Fruit fly (Drosophila melanogaster) whole organism, embryonic: ENCODE data around the gene eIF1.

Source experiments
- B-H2 ChIP-seq: fragments of 200-800 bp; sonication (Bioruptor generic); optimal IDR thresholded peaks from 2 replicates; lab custom pipeline; 2018; ENCODE audit warnings: missing biosample characterization, mild to moderate bottlenecking, missing genetic modification characterization
- CG10543 ChIP-seq: fragments of 200-800 bp; sonication (Bioruptor generic); optimal IDR thresholded peaks from 3 replicates; lab custom pipeline; 2017; ENCODE audit warnings: missing biosample characterization, mild to moderate bottlenecking, missing genetic modification characterization, moderate library complexity
- CG11456 ChIP-seq: fragments of 200-800 bp; sonication (Bioruptor generic); IDR thresholded peaks from 3 replicates; pipeline ENCODE4 v1.3.6; 2022; ENCODE audit warnings: missing biosample characterization, missing genetic modification characterization
- CG11696 ChIP-seq: fragments of 200-800 bp; sonication (Bioruptor generic); IDR thresholded peaks from 2 replicates; pipeline ENCODE4 v1.3.6; 2022; ENCODE audit warnings: missing biosample characterization, missing genetic modification characterization
- CG1233 ChIP-seq: fragments of 200-800 bp; sonication (Bioruptor generic); optimal IDR thresholded peaks from 4 replicates; lab custom pipeline; 2018; ENCODE audit warnings: missing biosample characterization, mild to moderate bottlenecking, missing genetic modification characterization
- CG12659 ChIP-seq: fragments of 200-800 bp; sonication (Bioruptor generic); optimal IDR thresholded peaks from 3 replicates; lab custom pipeline; 2017; ENCODE audit warnings: mild to moderate bottlenecking, missing biosample characterization, missing genetic modification reagents, missing genetic modification characterization
- CG13424 ChIP-seq: fragments of 200-800 bp; sonication (Bioruptor generic); optimal IDR thresholded peaks from 2 replicates; lab custom pipeline; 2019; ENCODE audit warnings: missing biosample characterization, mild to moderate bottlenecking, missing genetic modification characterization, moderate library complexity
- CG14441 ChIP-seq: fragments of 200-800 bp; sonication (Bioruptor generic); IDR thresholded peaks from 2 replicates; pipeline ENCODE4 v1.3.6; 2022; ENCODE audit warnings: missing biosample characterization, missing genetic modification characterization
- CG14860 ChIP-seq: fragments of 200-800 bp; sonication (Bioruptor generic); IDR thresholded peaks from 3 replicates; pipeline ENCODE4 v1.3.6; 2022; ENCODE audit warnings: missing biosample characterization, missing genetic modification characterization; ENCODE audit not compliant: partially characterized antibody
- CG17568 ChIP-seq: fragments of 200-800 bp; sonication (Bioruptor generic); optimal IDR thresholded peaks from 2 replicates; lab custom pipeline; 2018; ENCODE audit warnings: missing biosample characterization, mild to moderate bottlenecking, missing genetic modification characterization, moderate library complexity
- CG18599 ChIP-seq: fragments of 200-800 bp; sonication (Bioruptor generic); optimal IDR thresholded peaks from 3 replicates; lab custom pipeline; 2017; ENCODE audit warnings: missing biosample characterization, missing genetic modification characterization, mild to moderate bottlenecking, moderate library complexity, missing genetic modification reagents
- CG18619 ChIP-seq: fragments of 200-800 bp; sonication (Bioruptor generic); optimal IDR thresholded peaks from 3 replicates; lab custom pipeline; 2017; ENCODE audit warnings: missing biosample characterization, mild to moderate bottlenecking, missing genetic modification characterization
- CG2202 ChIP-seq: fragments of 200-800 bp; sonication (Bioruptor generic); optimal IDR thresholded peaks from 2 replicates; lab custom pipeline; 2018; ENCODE audit warnings: missing biosample characterization, mild to moderate bottlenecking, missing genetic modification characterization
- CG3163 ChIP-seq: fragments of 200-800 bp; sonication (Bioruptor generic); optimal IDR thresholded peaks from 3 replicates; lab custom pipeline; 2016; ENCODE audit warnings: missing biosample characterization, missing genetic modification characterization
- CG4328 ChIP-seq: fragments of 200-800 bp; sonication (Bioruptor generic); optimal IDR thresholded peaks from 3 replicates; lab custom pipeline; 2017; ENCODE audit warnings: missing biosample characterization, missing genetic modification reagents, missing genetic modification characterization
- CG4854 ChIP-seq: fragments of 200-800 bp; sonication (Bioruptor generic); optimal IDR thresholded peaks from 2 replicates; lab custom pipeline; 2016; ENCODE audit warnings: missing biosample characterization, missing genetic modification characterization, inconsistent platforms
- CG6272 ChIP-seq: fragments of 200-800 bp; sonication (Bioruptor generic); IDR thresholded peaks from 2 replicates; pipeline ENCODE4 v1.3.6; 2022; ENCODE audit warnings: missing biosample characterization, missing genetic modification characterization
- CG8290 ChIP-seq, 3 experiments: fragments of 200-800 bp; sonication (Bioruptor generic); optimal IDR thresholded peaks; 2 replicates each; lab custom pipeline; 2016 to 2019; ENCODE audit warnings: missing biosample characterization in 3 of 3, missing genetic modification characterization in 3 of 3, mild to moderate bottlenecking in 2 of 3, moderate library complexity in 1 of 3
- CG9215 ChIP-seq: fragments of 200-800 bp; sonication (Bioruptor generic); IDR thresholded peaks from 2 replicates; pipeline ENCODE4 v1.3.6; 2022; ENCODE audit warnings: missing biosample characterization, missing genetic modification characterization
- CG9437 ChIP-seq: fragments of 200-800 bp; sonication (Bioruptor generic); optimal IDR thresholded peaks from 2 replicates; lab custom pipeline; 2018; ENCODE audit warnings: missing biosample characterization, mild to moderate bottlenecking, missing genetic modification characterization
- CkIIα-i1 ChIP-seq: fragments of 200-800 bp; sonication (Bioruptor generic); IDR thresholded peaks from 2 replicates; pipeline ENCODE4 v1.3.6; 2022; ENCODE audit warnings: missing biosample characterization, missing genetic modification characterization
- D ChIP-seq, 2 experiments: fragments of 200-800 bp in 1 of 2; fragments of >200 bp in 1 of 2; sonication (Bioruptor generic) in 1 of 2; optimal IDR thresholded peaks; 2 replicates in 1 of 2; 3 replicates in 1 of 2; lab custom pipeline; 2017; ENCODE audit warnings: mild to moderate bottlenecking in 1 of 2, missing biosample characterization in 1 of 2, missing genetic modification characterization in 1 of 2, missing genetic modification reagents in 1 of 2
- E2f1 ChIP-seq: fragments of 200-800 bp; sonication (Bioruptor generic); IDR thresholded peaks from 2 replicates; pipeline ENCODE4 v1.3.6; 2022; ENCODE audit warnings: missing biosample characterization, missing genetic modification characterization
- HLH3B ChIP-seq: fragments of 200-800 bp; sonication (Bioruptor generic); IDR thresholded peaks from 2 replicates; pipeline ENCODE4 v1.3.6; 2022; ENCODE audit warnings: missing biosample characterization, missing genetic modification characterization
- MTF-1 ChIP-seq: fragments of 200-800 bp; sonication (Bioruptor generic); optimal IDR thresholded peaks from 2 replicates; lab custom pipeline; 2018; ENCODE audit warnings: missing biosample characterization, mild to moderate bottlenecking, missing genetic modification characterization, borderline replicate concordance
- Mes4 ChIP-seq: fragments of 200-800 bp; sonication (Bioruptor generic); optimal IDR thresholded peaks from 2 replicates; lab custom pipeline; 2016; ENCODE audit warnings: missing biosample characterization, missing genetic modification characterization
- Nf-YA ChIP-seq: fragments of 200-800 bp; sonication (Bioruptor generic); IDR thresholded peaks from 2 replicates; pipeline ENCODE4 v1.3.6; 2022; ENCODE audit warnings: missing biosample characterization, missing genetic modification characterization
- Scr ChIP-seq: fragments of 200-800 bp; sonication (Bioruptor generic); IDR thresholded peaks from 2 replicates; pipeline ENCODE4 v1.3.6; 2022; ENCODE audit warnings: missing biosample characterization, missing genetic modification characterization; ENCODE audit not compliant: partially characterized antibody
- Ssrp ChIP-seq: fragments of 200-800 bp; sonication (Bioruptor generic); optimal IDR thresholded peaks from 2 replicates; lab custom pipeline; 2018; ENCODE audit warnings: missing biosample characterization, mild to moderate bottlenecking, missing genetic modification characterization, moderate library complexity
- Tbp ChIP-seq: fragments of >200 bp; optimal IDR thresholded peaks from 2 replicates; lab custom pipeline; 2018; ENCODE audit warnings: missing biosample characterization, missing genetic modification characterization
- abd-A ChIP-seq: fragments of 200-800 bp; sonication (Bioruptor generic); optimal IDR thresholded peaks from 3 replicates; lab custom pipeline; 2019; ENCODE audit warnings: missing biosample characterization, mild to moderate bottlenecking, missing genetic modification characterization, moderate library complexity
- ara ChIP-seq: fragments of 200-800 bp; sonication (Bioruptor generic); IDR thresholded peaks from 2 replicates; pipeline ENCODE4 v1.3.6; 2022; ENCODE audit warnings: missing biosample characterization, missing genetic modification characterization
- az2 ChIP-seq: fragments of 200-800 bp; sonication (Bioruptor generic); optimal IDR thresholded peaks from 3 replicates; lab custom pipeline; 2016; ENCODE audit warnings: missing biosample characterization, missing genetic modification characterization
- br ChIP-seq: fragments of >200 bp; optimal IDR thresholded peaks from 2 replicates; lab custom pipeline; 2017
- chm ChIP-seq: fragments of 200-800 bp; sonication (Bioruptor generic); IDR thresholded peaks from 2 replicates; pipeline ENCODE4 v1.3.6; 2022; ENCODE audit warnings: missing biosample characterization, missing genetic modification characterization
- chn ChIP-seq: fragments of 200-800 bp; sonication (Bioruptor generic); optimal IDR thresholded peaks from 2 replicates; lab custom pipeline; 2016; ENCODE audit warnings: missing biosample characterization, missing genetic modification characterization
- dimm ChIP-seq: fragments of 200-800 bp; sonication (Bioruptor generic); IDR thresholded peaks from 2 replicates; pipeline ENCODE4 v1.3.6; 2022; ENCODE audit warnings: missing biosample characterization, missing genetic modification characterization
- ewg ChIP-seq: fragments of 200-800 bp; sonication (Bioruptor generic); optimal IDR thresholded peaks from 3 replicates; lab custom pipeline; 2017; ENCODE audit warnings: mild to moderate bottlenecking, missing biosample characterization, missing genetic modification reagents, missing genetic modification characterization
- ham ChIP-seq: fragments of 200-800 bp; sonication (Bioruptor generic); IDR thresholded peaks from 2 replicates; pipeline ENCODE4 v1.3.6; 2022; ENCODE audit warnings: missing biosample characterization, missing genetic modification characterization
- hkb ChIP-seq, 2 experiments: fragments of 200-800 bp in 1 of 2; fragments of >200 bp in 1 of 2; sonication (Bioruptor generic) in 1 of 2; IDR thresholded peaks in 1 of 2; optimal IDR thresholded peaks in 1 of 2; 2 replicates each; pipeline versions ENCODE4 v1.3.6 to Lab custom; 2017 to 2022; ENCODE audit warnings: missing biosample characterization in 1 of 2, missing genetic modification characterization in 1 of 2
- hth ChIP-seq: fragments of >200 bp; optimal IDR thresholded peaks from 2 replicates; lab custom pipeline; 2017; ENCODE audit warnings: inconsistent platforms
- pnt ChIP-seq: fragments of 200-800 bp; sonication (Bioruptor generic); optimal IDR thresholded peaks from 3 replicates; lab custom pipeline; 2016; ENCODE audit warnings: missing biosample characterization, missing genetic modification characterization
- scrt ChIP-seq: fragments of 200-800 bp; sonication (Bioruptor generic); optimal IDR thresholded peaks from 2 replicates; lab custom pipeline; 2018; ENCODE audit warnings: missing biosample characterization, mild to moderate bottlenecking, missing genetic modification characterization, moderate library complexity
- seq ChIP-seq: fragments of 200-800 bp; sonication (Bioruptor generic); IDR thresholded peaks from 2 replicates; pipeline ENCODE4 v1.3.6; 2022; ENCODE audit warnings: missing biosample characterization, missing genetic modification characterization
- slbo ChIP-seq: fragments of 200-800 bp; sonication (Bioruptor generic); IDR thresholded peaks from 2 replicates; pipeline ENCODE4 v1.3.6; 2022; ENCODE audit warnings: missing biosample characterization, missing genetic modification characterization
- slou ChIP-seq: fragments of 200-800 bp; sonication (Bioruptor generic); optimal IDR thresholded peaks from 3 replicates; lab custom pipeline; 2016; ENCODE audit warnings: missing biosample characterization, missing genetic modification characterization
- sqz ChIP-seq: fragments of 200-800 bp; sonication (Bioruptor generic); optimal IDR thresholded peaks from 3 replicates; lab custom pipeline; 2018; ENCODE audit warnings: missing biosample characterization, mild to moderate bottlenecking, missing genetic modification characterization
- zen2 ChIP-seq: fragments of 200-800 bp; sonication (Bioruptor generic); IDR thresholded peaks from 3 replicates; pipeline ENCODE4 v1.3.6; 2022; ENCODE audit warnings: missing biosample characterization, missing genetic modification characterization; ENCODE audit not compliant: partially characterized antibody

Gene eIF1

dm6 chr3L:3249997-3250774 lies 27.0 kb downstream of the eIF1 start (continued):
- peak; percentile 83 for TF ChIP-seq CG17568 (GFP tag; lab: Kevin White, UChicago)
- peak; percentile 38 for TF ChIP-seq MTF-1 (GFP tag; lab: Kevin White, UChicago)
- peak; percentile 91 for TF ChIP-seq CG2202
- TF ChIP-seq Mes4 (GFP tag; lab: Kevin White, UChicago) = peak; percentile 96
- peak; percentile 93 for TF ChIP-seq CG18599 (GFP tag; lab: Kevin White, UChicago)
- TF ChIP-seq Tbp (GFP tag; lab: Kevin White, UChicago) = no peak
- peak; percentile 97 for TF ChIP-seq az2 (GFP tag; lab: Kevin White, UChicago)
- TF ChIP-seq zen2 (GFP tag; lab: Robert Waterston, UW) = 0 out of 3 replicates have a peak, but pooled peaks have one; percentile 6
- TF ChIP-seq CG9437 (GFP tag; lab: Kevin White, UChicago) = peak; percentile 95
- no peak for TF ChIP-seq hkb (optimal IDR thresholded peaks at IDR 0.05; lab: Kevin White, UChicago)
- peak; percentile 80 for TF ChIP-seq hkb (GFP tag; IDR thresholded peaks at IDR 0.05; lab: Robert Waterston, UW)
- no peak for TF ChIP-seq D (optimal IDR thresholded peaks at IDR 0.05; lab: Kevin White, UChicago)
- peak; percentile 97 for TF ChIP-seq D (GFP tag; optimal IDR thresholded peaks at IDR 0.05; lab: Kevin White, UChicago)
- TF ChIP-seq CG11696 (GFP tag; lab: Robert Waterston, UW) = no peak
- peak; percentile 79; the same call in 1 of the 2 replicates for TF ChIP-seq E2f1 (GFP tag; lab: Robert Waterston, UW)
- no peak for TF ChIP-seq hth
- TF ChIP-seq sqz (GFP tag; lab: Kevin White, UChicago) = peak; percentile 80
- TF ChIP-seq scrt = peak; percentile 80
- TF ChIP-seq B-H2 (GFP tag; lab: Kevin White, UChicago) = peak; percentile 76
- no peak for TF ChIP-seq CG14860 (GFP tag; lab: Robert Waterston, UW)
- TF ChIP-seq ewg = peak; percentile 91
- TF ChIP-seq chn (GFP tag; lab: Kevin White, UChicago) = peak; percentile 92
- TF ChIP-seq CG14441 = peak; percentile 84
- TF ChIP-seq CG4854 (GFP tag; lab: Kevin White, UChicago) = peak; percentile 88
- peak; percentile 48; the same call in 1 of the 2 replicates for TF ChIP-seq ham
- TF ChIP-seq CkIIα-i1 = no peak
- peak; percentile 90 for TF ChIP-seq slbo (GFP tag; lab: Robert Waterston, UW)
- TF ChIP-seq CG13424 = peak; percentile 97
- peak; percentile 76 for TF ChIP-seq CG11456 (GFP tag; lab: Robert Waterston, UW)
- peak; percentile 97 for TF ChIP-seq CG18619 (GFP tag; lab: Kevin White, UChicago)
- TF ChIP-seq dimm = peak; percentile 69
- peak; percentile 90 for TF ChIP-seq CG8290 (GFP tag; optimal IDR thresholded peaks at IDR 0.05; lab: Kevin White, UChicago)
- TF ChIP-seq CG8290 (tag; optimal IDR thresholded peaks at IDR 0.05; lab: Kevin White, UChicago) = peak; percentile 68 to 78
- TF ChIP-seq seq (GFP tag; lab: Robert Waterston, UW) = peak; percentile 82
- TF ChIP-seq ara (GFP tag; lab: Robert Waterston, UW) = peak; percentile 80
- TF ChIP-seq abd-A (tag; lab: Kevin White, UChicago) = no peak
- peak; percentile 85 for TF ChIP-seq HLH3B (GFP tag; lab: Robert Waterston, UW)
- peak; percentile 91 for TF ChIP-seq slou (GFP tag; lab: Kevin White, UChicago)
- peak; percentile 96 for TF ChIP-seq Ssrp (tag; lab: Kevin White, UChicago)
- peak; percentile 98 for TF ChIP-seq CG12659 (GFP tag; lab: Kevin White, UChicago)
- peak; percentile 92 for TF ChIP-seq pnt (GFP tag; lab: Kevin White, UChicago)
- no peak for TF ChIP-seq chm
- peak; percentile 87 for TF ChIP-seq CG9215
- no peak for TF ChIP-seq br
- peak; percentile 91 for TF ChIP-seq CG1233
- TF ChIP-seq CG3163 (GFP tag; lab: Kevin White, UChicago) = peak; percentile 79
- TF ChIP-seq CG6272 (GFP tag; lab: Robert Waterston, UW) = peak; percentile 78
- TF ChIP-seq Scr (GFP tag; lab: Robert Waterston, UW) = no peak
- TF ChIP-seq Nf-YA (GFP tag; lab: Robert Waterston, UW) = peak; percentile 59; the same call in 1 of the 2 replicates
- peak; percentile 92 for TF ChIP-seq CG4328 (GFP tag; lab: Kevin White, UChicago)
- peak; percentile 97 for TF ChIP-seq CG10543
